Fruit fly (Drosophila melanogaster): ENCODE data around the gene mRpL22.

mRpL22 gene

DNA sequence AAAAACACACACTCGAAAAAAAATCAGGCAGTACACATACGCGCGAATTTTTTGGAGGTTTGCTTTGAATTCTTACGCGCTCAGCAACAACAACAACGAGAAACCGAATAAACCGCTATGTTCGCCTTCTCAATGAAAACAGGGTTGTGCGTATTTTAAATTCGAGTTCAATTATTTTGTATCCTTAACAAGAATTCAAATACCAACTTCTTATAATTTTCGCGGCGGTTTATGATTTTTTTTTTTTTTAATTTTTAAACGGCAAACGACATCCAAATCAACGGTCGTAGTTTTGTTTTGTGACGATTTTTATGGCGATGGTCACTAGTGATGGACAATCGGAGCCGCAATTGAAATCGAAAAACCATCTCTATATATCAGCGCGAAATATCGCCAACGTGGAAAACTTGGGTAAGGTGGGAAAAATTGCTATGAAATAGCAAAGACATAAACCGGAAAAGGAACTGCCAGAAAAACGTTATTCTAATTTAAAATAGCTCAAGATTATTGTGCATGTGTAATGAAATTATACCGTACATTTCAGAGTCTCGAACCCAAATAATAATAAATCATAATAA is 32.1 kb upstream of the mRpL22 start, which contains the start of gene goe (continued):
- TF ChIP-seq CG17361 (GFP tag; IDR thresholded peaks at IDR 0.05) (peak; percentile 39; the same call in 2 of the 3 replicates), pho (GFP tag; optimal IDR thresholded peaks at IDR 0.05) (peak; percentile 91), her (GFP tag; optimal IDR thresholded peaks at IDR 0.05) (peak; percentile 79), knrl (GFP tag; IDR thresholded peaks at IDR 0.05; ENCODE audit: partially characterized antibody) (peak; percentile 87), CG14441 (GFP tag; IDR thresholded peaks at IDR 0.05) (peak; percentile 78), CG7839 (tag; optimal IDR thresholded peaks at IDR 0.05) (peak; percentile 66), CG17829 (tag; optimal IDR thresholded peaks at IDR 0.05) (peak; percentile 45), CG17186 (GFP tag; optimal IDR thresholded peaks at IDR 0.05) (peak; percentile 78), CoRest (tag; optimal IDR thresholded peaks at IDR 0.05) (peak; percentile 82), CG4730 (GFP tag; IDR thresholded peaks at IDR 0.05) (peak; percentile 54), Lhr (GFP tag; optimal IDR thresholded peaks at IDR 0.05) (peak; percentile 95), CG11723 (GFP tag; optimal IDR thresholded peaks at IDR 0.05) (peak; percentile 64), CG1024 (GFP tag; IDR thresholded peaks at IDR 0.05) (peak; percentile 57), ash1 (GFP tag; optimal IDR thresholded peaks at IDR 0.05) (peak; percentile 59), phol (tag; optimal IDR thresholded peaks at IDR 0.05) (peak; percentile 75), MESR4 (GFP tag; optimal IDR thresholded peaks at IDR 0.05) (peak; percentile 21), salm (tag; optimal IDR thresholded peaks at IDR 0.05) (peak; percentile 58), Atf-2 (GFP tag; optimal IDR thresholded peaks at IDR 0.05) (peak; percentile 76), dmrt99B (tag; optimal IDR thresholded peaks at IDR 0.05) (peak; percentile 24), grau (tag; optimal IDR thresholded peaks at IDR 0.05) (peak; percentile 76), Spps (tag; optimal IDR thresholded peaks at IDR 0.05) (no peak), HLHmδ (GFP tag; optimal IDR thresholded peaks at IDR 0.05) (no peak), pb (GFP tag; optimal IDR thresholded peaks at IDR 0.05) (peak; percentile 65), CG31388 (GFP tag; optimal IDR thresholded peaks at IDR 0.05) (no peak), CG13894 (tag; optimal IDR thresholded peaks at IDR 0.05) (peak; percentile 70), zen2 (GFP tag; IDR thresholded peaks at IDR 0.05; ENCODE audit: partially characterized antibody) (peak; percentile 71), sc (optimal IDR thresholded peaks at IDR 0.05) (no peak), sc (GFP tag; optimal IDR thresholded peaks at IDR 0.05) (peak; percentile 55), tna (GFP tag; IDR thresholded peaks at IDR 0.05; ENCODE audit: partially characterized antibody) (peak; percentile 44; the same call in 1 of the 2 replicates), CG12071 (GFP tag; optimal IDR thresholded peaks at IDR 0.05) (peak; percentile 44), D19B (GFP tag; optimal IDR thresholded peaks at IDR 0.05) (peak; percentile 20), pros (GFP tag; optimal IDR thresholded peaks at IDR 0.05) (no peak), danr (GFP tag; IDR thresholded peaks at IDR 0.05) (0 out of 2 replicates have a peak, but pooled peaks have one; percentile 32), CG4617 (GFP tag; optimal IDR thresholded peaks at IDR 0.05; ENCODE audit: borderline replicate concordance) (peak; percentile 25), CG6254 (GFP tag; optimal IDR thresholded peaks at IDR 0.05) (no peak), mam (GFP tag; optimal IDR thresholded peaks at IDR 0.05) (peak; percentile 89), gt (GFP tag; IDR thresholded peaks at IDR 0.05) (peak; percentile 22; the same call in 1 of the 2 replicates), CG4328 (GFP tag; optimal IDR thresholded peaks at IDR 0.05) (peak; percentile 64), onecut (GFP tag; IDR thresholded peaks at IDR 0.05) (peak; percentile 50), CG15601 (tag; optimal IDR thresholded peaks at IDR 0.05) (peak; percentile 85), bcd (GFP tag; optimal IDR thresholded peaks at IDR 0.05) (peak; percentile 85), sim (GFP tag; IDR thresholded peaks at IDR 0.05) (0 out of 2 replicates have a peak, but pooled peaks have one; percentile 45), ftz-f1 (GFP tag; optimal IDR thresholded peaks at IDR 0.05) (peak; percentile 70), chinmo (GFP tag; IDR thresholded peaks at IDR 0.05; ENCODE audit: partially characterized antibody) (peak; percentile 91; the same call in 3 of the 4 replicates), al (GFP tag; IDR thresholded peaks at IDR 0.05) (peak; percentile 78), lab (GFP tag; optimal IDR thresholded peaks at IDR 0.05) (peak; percentile 84), D (optimal IDR thresholded peaks at IDR 0.05) (no peak), D (GFP tag; optimal IDR thresholded peaks at IDR 0.05) (no peak), CG1233 (GFP tag; optimal IDR thresholded peaks at IDR 0.05) (peak; percentile 76)

All from whole organism, embryonic.